Fruit fly (Drosophila melanogaster) whole organism, embryonic: Measurements from ENCODE around the gene Cyp309a2.
A peak's percentile ranks its signal among the peaks of the same experiment; 100 is the strongest.

ENCODE experiments used
- Antp ChIP-seq: fragments of 200-800 bp; sonication (Bioruptor generic); optimal IDR thresholded peaks from 3 replicates; lab custom pipeline; 2016; ENCODE audit warnings: missing biosample characterization, missing genetic modification characterization
- B-H1 ChIP-seq: fragments of 200-800 bp; sonication (Bioruptor generic); IDR thresholded peaks from 3 replicates; pipeline ENCODE4 v1.3.6; 2022; ENCODE audit warnings: missing biosample characterization, missing genetic modification characterization
- CG11695 ChIP-seq: fragments of 200-800 bp; sonication (Bioruptor generic); IDR thresholded peaks from 3 replicates; pipeline ENCODE4 v1.3.6; 2022; ENCODE audit warnings: missing biosample characterization, missing genetic modification characterization
- CG12219 ChIP-seq: fragments of 200-800 bp; sonication (Bioruptor generic); optimal IDR thresholded peaks from 3 replicates; lab custom pipeline; 2018; ENCODE audit warnings: missing biosample characterization, mild to moderate bottlenecking, missing genetic modification characterization
- CG12299 ChIP-seq: fragments of 200-800 bp; sonication (Bioruptor generic); optimal IDR thresholded peaks from 2 replicates; lab custom pipeline; 2018; ENCODE audit warnings: missing biosample characterization, mild to moderate bottlenecking, missing genetic modification characterization
- CG12391 ChIP-seq: fragments of 200-800 bp; sonication (Bioruptor generic); optimal IDR thresholded peaks from 3 replicates; lab custom pipeline; 2018; ENCODE audit warnings: missing biosample characterization, mild to moderate bottlenecking, missing genetic modification characterization, moderate library complexity
- CG13624 ChIP-seq: fragments of 200-800 bp; sonication (Bioruptor generic); optimal IDR thresholded peaks from 2 replicates; lab custom pipeline; 2016; ENCODE audit warnings: missing biosample characterization, missing genetic modification characterization
- CG14667 ChIP-seq: fragments of 200-800 bp; sonication (Bioruptor generic); IDR thresholded peaks from 2 replicates; pipeline ENCODE4 v1.3.6; 2022; ENCODE audit warnings: missing biosample characterization, missing genetic modification characterization
- CG14860 ChIP-seq: fragments of 200-800 bp; sonication (Bioruptor generic); IDR thresholded peaks from 3 replicates; pipeline ENCODE4 v1.3.6; 2022; ENCODE audit warnings: missing biosample characterization, missing genetic modification characterization; ENCODE audit not compliant: partially characterized antibody
- CG15514 ChIP-seq: fragments of 200-800 bp; sonication (Bioruptor generic); optimal IDR thresholded peaks from 3 replicates; lab custom pipeline; 2017; ENCODE audit warnings: missing biosample characterization, missing genetic modification characterization, mild to moderate bottlenecking, moderate library complexity, missing genetic modification reagents
- CG15696 ChIP-seq: fragments of 200-800 bp; sonication (Bioruptor generic); optimal IDR thresholded peaks from 2 replicates; lab custom pipeline; 2019; ENCODE audit warnings: missing biosample characterization, mild to moderate bottlenecking, missing genetic modification characterization, moderate library complexity
- CG16813 ChIP-seq: fragments of 200-800 bp; sonication (Bioruptor generic); IDR thresholded peaks from 3 replicates; pipeline ENCODE4 v1.3.6; 2022; ENCODE audit warnings: missing biosample characterization, missing genetic modification characterization; ENCODE audit not compliant: partially characterized antibody
- CG17802 ChIP-seq: fragments of 200-800 bp; sonication (Bioruptor generic); optimal IDR thresholded peaks from 2 replicates; lab custom pipeline; 2018; ENCODE audit warnings: missing biosample characterization, mild to moderate bottlenecking, missing genetic modification characterization, moderate library complexity
- CG18262 ChIP-seq: fragments of 200-800 bp; optimal IDR thresholded peaks from 3 replicates; lab custom pipeline; 2019; ENCODE audit warnings: missing biosample characterization, mild to moderate bottlenecking, missing genetic modification characterization, moderate library complexity
- CG2120 ChIP-seq: fragments of 200-800 bp; sonication (Bioruptor generic); optimal IDR thresholded peaks from 3 replicates; lab custom pipeline; 2016; ENCODE audit warnings: missing biosample characterization, missing genetic modification characterization
- CG2199 ChIP-seq: fragments of 200-800 bp; sonication (Bioruptor generic); IDR thresholded peaks from 3 replicates; pipeline ENCODE4 v1.3.6; 2022; ENCODE audit warnings: missing biosample characterization, missing genetic modification characterization
- CG31365 ChIP-seq: fragments of 200-800 bp; sonication (Bioruptor generic); optimal IDR thresholded peaks from 2 replicates; lab custom pipeline; 2018; ENCODE audit warnings: missing biosample characterization, mild to moderate bottlenecking, missing genetic modification characterization
- CG3726 ChIP-seq: fragments of 200-800 bp; sonication (Bioruptor generic); IDR thresholded peaks from 3 replicates; pipeline ENCODE4, ENCODE4 v1.3.6; 2022; ENCODE audit warnings: missing biosample characterization, missing genetic modification characterization
- CG4730 ChIP-seq: fragments of 200-800 bp; sonication (Bioruptor generic); IDR thresholded peaks from 2 replicates; pipeline ENCODE4 v1.3.6; 2022; ENCODE audit warnings: missing biosample characterization, missing genetic modification characterization
- CG7839 ChIP-seq: fragments of 200-800 bp; sonication (Bioruptor generic); optimal IDR thresholded peaks from 3 replicates; lab custom pipeline; 2018; ENCODE audit warnings: missing biosample characterization, mild to moderate bottlenecking, missing genetic modification characterization, moderate library complexity
- CG9215 ChIP-seq: fragments of 200-800 bp; sonication (Bioruptor generic); IDR thresholded peaks from 2 replicates; pipeline ENCODE4 v1.3.6; 2022; ENCODE audit warnings: missing biosample characterization, missing genetic modification characterization
- Dek ChIP-seq: fragments of 200-800 bp; sonication (Bioruptor generic); optimal IDR thresholded peaks from 3 replicates; lab custom pipeline; 2019; ENCODE audit warnings: missing biosample characterization, mild to moderate bottlenecking, missing genetic modification characterization, moderate library complexity
- Dp ChIP-seq: fragments of 200-800 bp; sonication (Bioruptor generic); optimal IDR thresholded peaks from 2 replicates; lab custom pipeline; 2018; ENCODE audit warnings: missing biosample characterization, mild to moderate bottlenecking, missing genetic modification characterization, moderate library complexity
- Hr39 ChIP-seq: fragments of >200 bp; optimal IDR thresholded peaks from 2 replicates; lab custom pipeline; 2017
- Hr51 ChIP-seq, 2 experiments: fragments of 200-800 bp; sonication (Bioruptor generic); optimal IDR thresholded peaks; 2 replicates in 1 of 2; 3 replicates in 1 of 2; lab custom pipeline; 2016 to 2018; ENCODE audit warnings: missing biosample characterization in 2 of 2, missing genetic modification characterization in 2 of 2, mild to moderate bottlenecking in 1 of 2, moderate library complexity in 1 of 2
- Jarid2 ChIP-seq: fragments of 200-800 bp; sonication (Bioruptor generic); optimal IDR thresholded peaks from 3 replicates; lab custom pipeline; 2017; ENCODE audit warnings: mild to moderate bottlenecking, missing biosample characterization, missing genetic modification reagents, missing genetic modification characterization
- Kr ChIP-seq: fragments of 200-800 bp; sonication (Bioruptor generic); optimal IDR thresholded peaks from 2 replicates; lab custom pipeline; 2017; ENCODE audit warnings: missing biosample characterization, mild to moderate bottlenecking, missing genetic modification characterization
- Meics ChIP-seq: fragments of 200-800 bp; sonication (Bioruptor generic); optimal IDR thresholded peaks from 2 replicates; lab custom pipeline; 2017; ENCODE audit warnings: missing biosample characterization, mild to moderate bottlenecking, missing genetic modification characterization
- Mes4 ChIP-seq: fragments of 200-800 bp; sonication (Bioruptor generic); optimal IDR thresholded peaks from 2 replicates; lab custom pipeline; 2016; ENCODE audit warnings: missing biosample characterization, missing genetic modification characterization
- NC2β ChIP-seq: fragments of 200-800 bp; sonication (Bioruptor generic); optimal IDR thresholded peaks from 2 replicates; lab custom pipeline; 2016; ENCODE audit warnings: missing biosample characterization, missing genetic modification characterization
- NK7.1 ChIP-seq: fragments of 200-800 bp; sonication (Bioruptor generic); optimal IDR thresholded peaks from 3 replicates; lab custom pipeline; 2016; ENCODE audit warnings: missing biosample characterization, missing genetic modification characterization
- bigmax ChIP-seq: fragments of 200-800 bp; sonication (Bioruptor generic); optimal IDR thresholded peaks from 2 replicates; lab custom pipeline; 2018; ENCODE audit warnings: missing biosample characterization, mild to moderate bottlenecking, missing genetic modification characterization
- bsh ChIP-seq, 2 experiments: fragments of 200-800 bp; sonication (Bioruptor generic); optimal IDR thresholded peaks; 2 replicates each; lab custom pipeline; 2017 to 2018; ENCODE audit warnings: mild to moderate bottlenecking in 2 of 2, missing biosample characterization in 2 of 2, missing genetic modification characterization in 2 of 2, moderate library complexity in 1 of 2
- cas ChIP-seq: fragments of 200-800 bp; sonication (Bioruptor generic); IDR thresholded peaks from 2 replicates; pipeline ENCODE4 v1.3.6; 2022; ENCODE audit warnings: missing biosample characterization, missing genetic modification characterization
- ci ChIP-seq: fragments of 200-800 bp; sonication (Bioruptor generic); IDR thresholded peaks from 3 replicates; pipeline ENCODE4 v1.3.6; 2022; ENCODE audit warnings: missing biosample characterization, missing genetic modification characterization
- danr ChIP-seq: fragments of 200-800 bp; sonication (Bioruptor generic); IDR thresholded peaks from 2 replicates; pipeline ENCODE4 v1.3.6; 2022; ENCODE audit warnings: missing biosample characterization, missing genetic modification characterization
- emc ChIP-seq: fragments of 200-800 bp; sonication (Bioruptor generic); optimal IDR thresholded peaks from 2 replicates; lab custom pipeline; 2016; ENCODE audit warnings: missing biosample characterization, missing genetic modification characterization
- fru ChIP-seq: fragments of >200 bp; optimal IDR thresholded peaks from 2 replicates; lab custom pipeline; 2017
- grau ChIP-seq: fragments of 200-800 bp; optimal IDR thresholded peaks from 3 replicates; lab custom pipeline; 2019; ENCODE audit warnings: missing biosample characterization, mild to moderate bottlenecking, missing genetic modification characterization, moderate library complexity
- jumu ChIP-seq: fragments of 200-800 bp; sonication (Bioruptor generic); optimal IDR thresholded peaks from 3 replicates; lab custom pipeline; 2016; ENCODE audit warnings: missing biosample characterization, missing genetic modification characterization
- lov ChIP-seq, 2 experiments: fragments of 200-800 bp in 1 of 2; fragments of >200 bp in 1 of 2; sonication (Bioruptor generic) in 1 of 2; IDR thresholded peaks in 1 of 2; optimal IDR thresholded peaks in 1 of 2; 2 replicates in 1 of 2; 3 replicates in 1 of 2; pipeline versions ENCODE4 v1.3.6 to Lab custom; 2017 to 2022; ENCODE audit warnings: missing biosample characterization in 1 of 2, missing genetic modification characterization in 1 of 2
- nom ChIP-seq: fragments of 200-800 bp; sonication (Bioruptor generic); optimal IDR thresholded peaks from 2 replicates; lab custom pipeline; 2017; ENCODE audit warnings: missing biosample characterization, missing genetic modification characterization, mild to moderate bottlenecking, moderate library complexity, missing genetic modification reagents
- pita ChIP-seq: fragments of 200-800 bp; sonication (Bioruptor generic); optimal IDR thresholded peaks from 2 replicates; lab custom pipeline; 2017; ENCODE audit warnings: missing biosample characterization, mild to moderate bottlenecking, missing genetic modification characterization
- repo ChIP-seq: fragments of 200-800 bp; sonication (Bioruptor generic); optimal IDR thresholded peaks from 2 replicates; lab custom pipeline; 2016; ENCODE audit warnings: missing biosample characterization, missing genetic modification characterization
- rib ChIP-seq: fragments of 200-800 bp; sonication (Bioruptor generic); IDR thresholded peaks from 2 replicates; pipeline ENCODE4 v1.3.6; 2022; ENCODE audit warnings: missing biosample characterization, missing genetic modification characterization
- run ChIP-seq: fragments of 200-800 bp; sonication (Bioruptor generic); optimal IDR thresholded peaks from 3 replicates; lab custom pipeline; 2018; ENCODE audit warnings: missing biosample characterization, mild to moderate bottlenecking, missing genetic modification characterization
- sisA ChIP-seq: fragments of 200-800 bp; sonication (Bioruptor generic); IDR thresholded peaks from 2 replicates; pipeline ENCODE4 v1.3.6; 2022; ENCODE audit warnings: missing biosample characterization, missing genetic modification characterization
- stc ChIP-seq: fragments of 200-800 bp; sonication (Bioruptor generic); IDR thresholded peaks from 2 replicates; pipeline ENCODE4 v1.3.6; 2022; ENCODE audit warnings: missing biosample characterization, missing genetic modification characterization
- twi ChIP-seq: fragments of 200-800 bp; optimal IDR thresholded peaks from 2 replicates; lab custom pipeline; 2019; ENCODE audit warnings: missing biosample characterization, mild to moderate bottlenecking, missing genetic modification characterization, moderate library complexity
- tx ChIP-seq: fragments of 200-800 bp; sonication (Bioruptor generic); optimal IDR thresholded peaks from 2 replicates; lab custom pipeline; 2016; ENCODE audit warnings: missing biosample characterization, missing genetic modification characterization
- usp ChIP-seq: fragments of >200 bp; optimal IDR thresholded peaks from 2 replicates; lab custom pipeline; 2017; ENCODE audit warnings: missing biosample characterization, missing genetic modification characterization
- wdn ChIP-seq: fragments of 200-800 bp; sonication (Bioruptor generic); IDR thresholded peaks from 2 replicates; pipeline ENCODE4 v1.3.6; 2022; ENCODE audit warnings: missing biosample characterization, missing genetic modification characterization

Cyp309a2 gene

dm6 chr2L:2528097-2528496 lies 44.7 kb downstream of the Cyp309a2 start (continued):
- peak; percentile 17 for TF ChIP-seq CG15514 (GFP tag; lab: Kevin White, UChicago)
- TF ChIP-seq CG12219 (GFP tag; lab: Kevin White, UChicago): no peak
- no peak for TF ChIP-seq CG2199 (GFP tag; lab: Robert Waterston, UW)
- no peak for TF ChIP-seq wdn
- TF ChIP-seq bsh (GFP tag; optimal IDR thresholded peaks at IDR 0.05; lab: Kevin White, UChicago): no peak
- no peak for TF ChIP-seq bigmax (GFP tag; lab: Kevin White, UChicago)
- no peak for TF ChIP-seq jumu
- TF ChIP-seq twi: no peak
- TF ChIP-seq Jarid2: no peak
- peak; percentile 38; the same call in 1 of the 2 replicates for TF ChIP-seq sisA (GFP tag; lab: Robert Waterston, UW)
- no peak for TF ChIP-seq CG16813
- TF ChIP-seq stc (GFP tag; lab: Robert Waterston, UW): no peak
- TF ChIP-seq tx (GFP tag; lab: Kevin White, UChicago): no peak
- peak; percentile 41 for TF ChIP-seq Antp (GFP tag; lab: Kevin White, UChicago)
- no peak for TF ChIP-seq fru
- TF ChIP-seq repo (GFP tag; lab: Kevin White, UChicago): no peak
- TF ChIP-seq run (tag; lab: Kevin White, UChicago): no peak
- no peak for TF ChIP-seq Hr39 (lab: Kevin White, UChicago)
- TF ChIP-seq CG14667 (GFP tag; lab: Robert Waterston, UW): no peak
- TF ChIP-seq CG3726: no peak
- peak; percentile 52 for TF ChIP-seq CG7839
- no peak for TF ChIP-seq Dek
- no peak for TF ChIP-seq CG17802 (tag; lab: Kevin White, UChicago)
- no peak for TF ChIP-seq Mes4
- no peak for TF ChIP-seq Dp (GFP tag; lab: Kevin White, UChicago)
- TF ChIP-seq emc (GFP tag; lab: Kevin White, UChicago): no peak
- TF ChIP-seq danr (GFP tag; lab: Robert Waterston, UW): no peak
- peak; percentile 26 for TF ChIP-seq grau
- TF ChIP-seq CG31365 (tag; lab: Kevin White, UChicago): no peak
- no peak for TF ChIP-seq CG18262 (tag; lab: Kevin White, UChicago)
- TF ChIP-seq Meics (GFP tag; lab: Kevin White, UChicago): peak; percentile 32
- TF ChIP-seq lov (optimal IDR thresholded peaks at IDR 0.05; lab: Kevin White, UChicago): no peak
- no peak for TF ChIP-seq lov (GFP tag; IDR thresholded peaks at IDR 0.05; lab: Robert Waterston, UW)
- TF ChIP-seq rib (GFP tag; lab: Robert Waterston, UW): no peak
- TF ChIP-seq ci: peak; percentile 54; the same call in 2 of the 3 replicates
- peak in 1 of 2 experiments; percentile 29 for TF ChIP-seq Hr51 (GFP tag; optimal IDR thresholded peaks at IDR 0.05; lab: Kevin White, UChicago)
- TF ChIP-seq CG9215 (GFP tag; lab: Robert Waterston, UW): no peak; the same call in 1 of the 2 replicates
- no peak for TF ChIP-seq NK7.1 (GFP tag; lab: Kevin White, UChicago)
- peak; percentile 7 for TF ChIP-seq CG12391 (tag; lab: Kevin White, UChicago)
- TF ChIP-seq cas (GFP tag; lab: Robert Waterston, UW): no peak
- 0 out of 3 replicates have a peak, but pooled peaks have one; percentile 19 for TF ChIP-seq CG11695 (GFP tag; lab: Robert Waterston, UW)
- no peak for TF ChIP-seq pita (GFP tag; lab: Kevin White, UChicago)
- no peak for TF ChIP-seq B-H1
- TF ChIP-seq CG2120 (GFP tag; lab: Kevin White, UChicago): peak; percentile 44
- no peak for TF ChIP-seq CG15696 (tag; lab: Kevin White, UChicago)
- no peak for TF ChIP-seq NC2β (GFP tag; lab: Kevin White, UChicago)
- TF ChIP-seq nom (GFP tag; lab: Kevin White, UChicago): no peak
- no peak for TF ChIP-seq CG12299 (tag; lab: Kevin White, UChicago)
- no peak for TF ChIP-seq CG4730 (GFP tag; lab: Robert Waterston, UW)
- no peak for TF ChIP-seq CG13624
- no peak for TF ChIP-seq Kr (GFP tag; lab: Kevin White, UChicago)
- no peak for TF ChIP-seq CG14860 (GFP tag; lab: Robert Waterston, UW)
- no peak for TF ChIP-seq usp
